Worm (Caenorhabditis elegans) whole organism, L2 larva: ENCODE data around the gene Y45G12B.2.

Source experiments
- C34F6.9 ChIP-seq: fragments of 150-350 bp; optimal IDR thresholded peaks from 2 replicates; lab custom pipeline; 2014; ENCODE audit warnings: missing biosample characterization, missing genetic modification characterization
- F13H6.1 ChIP-seq: sonication (generic microtip); optimal IDR thresholded peaks from 2 replicates; lab custom pipeline; 2016; ENCODE audit warnings: missing genetic modification characterization, missing compliant biosample characterization
- alr-1 ChIP-seq: fragments of 150-350 bp; optimal IDR thresholded peaks from 2 replicates; lab custom pipeline; 2014; ENCODE audit warnings: missing biosample characterization, missing genetic modification characterization
- aly-2 ChIP-seq: fragments of 150-350 bp; optimal IDR thresholded peaks from 2 replicates; lab custom pipeline; 2014; ENCODE audit warnings: missing biosample characterization, missing genetic modification characterization
- ama-1 ChIP-seq: fragments of 150-350 bp; optimal IDR thresholded peaks from 2 replicates; lab custom pipeline; 2018; ENCODE audit warnings: inconsistent platforms
- dmd-4 ChIP-seq: sonication (generic microtip); optimal IDR thresholded peaks from 2 replicates; lab custom pipeline; 2017; ENCODE audit warnings: missing biosample characterization, missing genetic modification characterization
- egl-27 ChIP-seq: sonication (generic microtip); optimal IDR thresholded peaks from 3 replicates; lab custom pipeline; 2017; ENCODE audit warnings: missing biosample characterization, missing genetic modification reagents, missing genetic modification characterization
- elt-1 ChIP-seq: fragments of 150-350 bp; optimal IDR thresholded peaks from 2 replicates; lab custom pipeline; 2014; ENCODE audit warnings: missing biosample characterization, missing genetic modification characterization
- fos-1 ChIP-seq: fragments of 150-350 bp; optimal IDR thresholded peaks from 2 replicates; lab custom pipeline; 2014; ENCODE audit warnings: missing biosample characterization, missing genetic modification characterization
- lin-13 ChIP-seq: fragments of 150-350 bp; optimal IDR thresholded peaks from 2 replicates; lab custom pipeline; 2014; ENCODE audit warnings: missing biosample characterization, missing genetic modification reagents, missing genetic modification characterization
- mab-5 ChIP-seq: fragments of 150-350 bp; optimal IDR thresholded peaks from 2 replicates; lab custom pipeline; 2014; ENCODE audit warnings: missing biosample characterization, missing genetic modification characterization
- nhr-10 ChIP-seq: sonication (generic microtip); optimal IDR thresholded peaks from 2 replicates; lab custom pipeline; 2017; ENCODE audit warnings: missing biosample characterization, missing genetic modification characterization
- nhr-77 ChIP-seq: fragments of 150-350 bp; optimal IDR thresholded peaks from 2 replicates; lab custom pipeline; 2014; ENCODE audit warnings: missing biosample characterization, missing genetic modification characterization
- sem-4 ChIP-seq: fragments of 150-350 bp; optimal IDR thresholded peaks from 2 replicates; lab custom pipeline; 2014; ENCODE audit warnings: missing biosample characterization, missing genetic modification reagents, missing genetic modification characterization
- skn-1 ChIP-seq: sonication (generic microtip); optimal IDR thresholded peaks from 2 replicates; lab custom pipeline; 2017; ENCODE audit warnings: missing biosample characterization, missing genetic modification characterization
- sma-3 ChIP-seq: sonication (generic microtip); optimal IDR thresholded peaks from 2 replicates; lab custom pipeline; 2016; ENCODE audit warnings: missing genetic modification reagents, missing genetic modification characterization, missing compliant biosample characterization

Gene Y45G12B.2

DNA sequence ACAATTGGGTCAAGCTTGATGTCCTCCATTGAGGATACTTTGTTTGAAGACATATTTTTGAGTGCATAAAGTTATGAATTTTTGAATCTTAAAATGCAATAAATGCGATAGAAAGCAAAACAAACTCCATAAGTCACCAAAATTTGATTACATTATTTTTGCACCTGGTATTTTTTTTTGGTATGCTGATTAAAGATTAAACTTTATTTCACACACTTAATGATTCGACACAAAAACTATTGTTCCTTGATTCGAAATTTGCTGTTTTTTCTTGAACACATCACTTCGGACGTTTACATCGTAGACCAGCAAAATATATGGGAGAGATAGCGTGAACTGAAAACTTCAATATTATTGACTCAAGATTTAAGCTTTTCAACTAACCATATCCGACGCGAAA, 45.7 kb downstream of the Y45G12B.2 start, which contains the start of gene srg-61:
TSS of gene srg-61 (minus strand) at position 101 of the 400 bp plus-strand sequence.
- TF ChIP-seq C34F6.9 (no peak), mab-5 (tag; lab: Kevin White, UChicago) (no peak), alr-1 (tag; lab: Kevin White, UChicago) (no peak), F13H6.1 (no peak), sem-4 (no peak), elt-1 (no peak), nhr-77 (tag; lab: Kevin White, UChicago) (no peak)

DNA sequence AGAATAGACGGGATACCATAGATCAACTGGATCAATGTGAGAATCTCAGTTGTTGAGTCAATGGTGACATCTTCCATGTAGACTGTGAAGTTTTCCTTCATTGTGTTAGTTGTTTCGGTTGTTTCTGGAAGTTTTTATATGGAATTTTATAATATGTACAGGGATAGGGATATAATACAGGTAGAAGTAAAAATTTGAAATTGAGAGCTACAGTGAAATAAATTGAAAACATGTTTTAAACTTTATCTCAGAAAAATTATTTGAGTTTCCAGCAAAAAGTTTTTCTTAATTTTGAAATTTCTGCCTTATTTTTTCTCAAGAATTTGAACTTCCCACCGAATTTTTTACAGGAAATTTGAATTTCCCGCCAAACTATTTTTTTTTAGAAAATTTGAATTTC, 47.7 kb downstream of the Y45G12B.2 start, which contains the start of gene srg-62:
TSS of gene srg-62 (minus strand) at position 101 of the 400 bp plus-strand sequence.
- TF ChIP-seq C34F6.9 = no peak
- TF ChIP-seq lin-13 = no peak
- TF ChIP-seq skn-1 = no peak
- TF ChIP-seq ama-1 = no peak
- no peak for TF ChIP-seq sem-4
- no peak for TF ChIP-seq dmd-4
- no peak for TF ChIP-seq sma-3 (GFP tag; lab: Kevin White, UChicago)
- no peak for TF ChIP-seq nhr-10 (tag; lab: Kevin White, UChicago)

DNA sequence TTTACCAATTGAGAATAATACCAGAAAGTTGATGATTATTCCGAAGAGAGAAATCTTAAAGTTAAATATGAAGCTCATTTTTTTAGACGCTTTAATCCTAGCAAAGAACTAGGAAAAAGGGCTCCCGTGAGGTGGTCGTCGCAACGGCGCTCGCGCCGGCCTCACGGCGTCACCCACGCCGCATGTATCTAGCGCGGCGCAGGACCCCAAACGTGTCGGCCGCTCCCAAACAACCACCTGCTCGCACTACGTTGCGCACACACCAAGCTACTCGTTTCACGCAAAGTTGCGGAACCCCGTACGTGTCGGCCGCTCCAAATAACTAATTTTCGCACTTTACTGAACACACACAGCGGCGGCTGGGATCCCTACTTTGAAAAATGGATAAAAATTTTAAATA, 51.8 kb downstream of the Y45G12B.2 start:
- TF ChIP-seq aly-2 (no peak), nhr-77 (tag; lab: Kevin White, UChicago) (no peak), fos-1 (tag; lab: Kevin White, UChicago) (no peak), egl-27 (tag; lab: Kevin White, UChicago) (no peak), lin-13 (no peak)
